Worm (Caenorhabditis elegans) whole organism, young adult: ENCODE results near the gene srx-48.

Experiments
- efl-1 ChIP-seq: fragments of 150-350 bp; optimal IDR thresholded peaks from 2 replicates; lab custom pipeline; 2014; ENCODE audit warnings: missing biosample characterization, missing genetic modification reagents, missing genetic modification characterization
- repo-1 ChIP-seq: sonication (generic microtip); optimal IDR thresholded peaks from 2 replicates; lab custom pipeline; 2017; ENCODE audit warnings: mild to moderate bottlenecking, missing genetic modification characterization, missing compliant biosample characterization
- rpc-1 ChIP-seq, 2 experiments: fragments of 150-350 bp in 1 of 2; sonication (generic microtip) in 1 of 2; optimal IDR thresholded peaks; 2 replicates each; lab custom pipeline; 2014 to 2018; ENCODE audit warnings: missing biosample characterization in 1 of 2, missing genetic modification characterization in 1 of 2, missing genetic modification reagents in 1 of 2, missing genotype in 1 of 2
- snpc-1.3 ChIP-seq: sonication (generic microtip); optimal IDR thresholded peaks from 2 replicates; lab custom pipeline; 2017; ENCODE audit warnings: missing genetic modification characterization, mild to moderate bottlenecking, missing compliant biosample characterization, antibody characterized with exemption, moderate library complexity, missing genotype, missing genetic modification reagents; ENCODE audit not compliant: insufficient read depth
- unc-62 ChIP-seq: fragments of 150-350 bp; optimal IDR thresholded peaks from 2 replicates; lab custom pipeline; 2014; ENCODE audit warnings: missing biosample characterization, missing genetic modification reagents, missing genetic modification characterization

- TF ChIP-seq snpc-1.3 (tag; lab: Kevin White, UChicago): no peak
- no peak for TF ChIP-seq unc-62 (GFP tag; lab: Kevin White, UChicago)
- no peak for TF ChIP-seq rpc-1 (optimal IDR thresholded peaks at IDR 0.05; lab: Kevin White, UChicago)
- no peak for TF ChIP-seq rpc-1 (tag; optimal IDR thresholded peaks at IDR 0.05; lab: Kevin White, UChicago)
- no peak for TF ChIP-seq repo-1 (tag; lab: Kevin White, UChicago)
- no peak for TF ChIP-seq efl-1 (GFP tag; lab: Kevin White, UChicago)
Observed at ce11 chrV:15272263-15272662, 31.3 kb downstream of the srx-48 start, which contains the start of gene T10H4.4.
